Worm (Caenorhabditis elegans) whole organism, mixed stage, embryonic: ENCODE data around the gene C35D10.17.

Experiments
- unc-120 ChIP-seq: sonication (generic microtip); optimal IDR thresholded peaks from 2 replicates; lab custom pipeline; 2017; ENCODE audit warnings: missing genetic modification characterization, missing compliant biosample characterization; ENCODE audit not compliant: poor library complexity, severe bottlenecking
- zip-8 ChIP-seq: fragments of 150-350 bp; optimal IDR thresholded peaks from 2 replicates; lab custom pipeline; 2014; ENCODE audit warnings: missing biosample characterization, missing genetic modification characterization

DNA sequence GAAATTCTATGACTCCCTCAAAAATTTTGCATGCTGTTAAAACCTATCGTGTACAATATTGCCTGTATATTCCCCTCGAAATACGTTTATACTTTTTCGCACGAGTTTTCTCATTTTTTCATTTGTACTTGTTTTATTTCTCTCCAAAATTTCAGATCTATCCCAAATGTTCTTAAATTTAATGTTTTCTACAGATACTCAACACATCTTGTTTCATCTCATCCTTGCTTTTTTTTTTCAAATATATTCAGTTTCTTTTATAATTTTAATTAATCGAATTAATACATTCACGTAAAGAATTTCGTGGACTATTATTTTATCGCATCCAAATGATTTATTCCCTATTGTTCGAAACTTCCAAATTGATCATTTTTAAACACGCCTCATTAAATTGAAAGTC lies 11.9 kb upstream of the C35D10.17 start, which contains the start of gene C35D10.8:
- TF ChIP-seq unc-120 (tag; lab: Kevin White, UChicago), result no peak
- TF ChIP-seq zip-8 (tag; lab: Kevin White, UChicago), result no peak
